Fruit fly (Drosophila melanogaster): ENCODE results near the gene BoYb.
A peak's percentile ranks its signal among the peaks of the same experiment; 100 is the strongest.

Gene BoYb

dm6 chr3L:22868070-22868469 lies 33.6 kb upstream of the BoYb start, which contains the start of gene EMC4 (continued):
- TF ChIP-seq HLH3B (GFP tag; IDR thresholded peaks at IDR 0.05) (no peak; the same call in 1 of the 2 replicates), ham (GFP tag; IDR thresholded peaks at IDR 0.05) (no peak), Lim3 (GFP tag; IDR thresholded peaks at IDR 0.05) (no peak), Eip74EF (GFP tag; optimal IDR thresholded peaks at IDR 0.05) (no peak), ind (GFP tag; optimal IDR thresholded peaks at IDR 0.05) (peak; percentile 46), CG10274 (GFP tag; optimal IDR thresholded peaks at IDR 0.05) (no peak), kay (GFP tag; optimal IDR thresholded peaks at IDR 0.05) (peak; percentile 44), CG11696 (GFP tag; IDR thresholded peaks at IDR 0.05) (no peak), CG11504 (tag; optimal IDR thresholded peaks at IDR 0.05) (peak; percentile 29), jumu (GFP tag; optimal IDR thresholded peaks at IDR 0.05) (peak; percentile 23), corto (GFP tag; optimal IDR thresholded peaks at IDR 0.05) (peak; percentile 54), lbe (GFP tag; optimal IDR thresholded peaks at IDR 0.05) (peak; percentile 80), schlank (tag; optimal IDR thresholded peaks at IDR 0.05) (no peak), CG31388 (GFP tag; optimal IDR thresholded peaks at IDR 0.05) (no peak), CG13624 (GFP tag; optimal IDR thresholded peaks at IDR 0.05) (peak; percentile 72), chif (GFP tag; optimal IDR thresholded peaks at IDR 0.05) (peak; percentile 22 to 51), toy (GFP tag; IDR thresholded peaks at IDR 0.05) (no peak), inv (GFP tag; IDR thresholded peaks at IDR 0.05; ENCODE audit: partially characterized antibody) (peak; percentile 41; the same call in 1 of the 2 replicates), zfh1 (GFP tag; IDR thresholded peaks at IDR 0.05) (peak; percentile 59; the same call in 1 of the 3 replicates), CTCF (GFP tag; optimal IDR thresholded peaks at IDR 0.05) (peak; percentile 14), CG3163 (GFP tag; optimal IDR thresholded peaks at IDR 0.05) (peak; percentile 39), gcm (GFP tag; optimal IDR thresholded peaks at IDR 0.05) (no peak), Hr78 (GFP tag; optimal IDR thresholded peaks at IDR 0.05) (no peak), CG33557 (GFP tag; optimal IDR thresholded peaks at IDR 0.05) (no peak), CG7357 (GFP tag; IDR thresholded peaks at IDR 0.05) (no peak), CG12744 (GFP tag; optimal IDR thresholded peaks at IDR 0.05) (peak; percentile 38), B-H2 (GFP tag; optimal IDR thresholded peaks at IDR 0.05) (peak; percentile 85), CG30431 (GFP tag; optimal IDR thresholded peaks at IDR 0.05) (no peak), zf30C (GFP tag; optimal IDR thresholded peaks at IDR 0.05) (peak; percentile 64), CG1792 (GFP tag; optimal IDR thresholded peaks at IDR 0.05) (no peak), lab (GFP tag; optimal IDR thresholded peaks at IDR 0.05) (peak; percentile 46), ATbp (GFP tag; optimal IDR thresholded peaks at IDR 0.05) (no peak), CG17912 (GFP tag; optimal IDR thresholded peaks at IDR 0.05) (no peak), Abd-B (GFP tag; optimal IDR thresholded peaks at IDR 0.05) (no peak), CG4707 (GFP tag; optimal IDR thresholded peaks at IDR 0.05) (no peak), CG3065 (GFP tag; optimal IDR thresholded peaks at IDR 0.05) (no peak), Gsc (GFP tag; IDR thresholded peaks at IDR 0.05) (no peak), unc-4 (GFP tag; IDR thresholded peaks at IDR 0.05; ENCODE audit: partially characterized antibody) (peak; percentile 72), vfl (GFP tag; optimal IDR thresholded peaks at IDR 0.05) (peak; percentile 73), dan (GFP tag; IDR thresholded peaks at IDR 0.05) (no peak), CG12104 (GFP tag; optimal IDR thresholded peaks at IDR 0.05) (no peak), grau (tag; optimal IDR thresholded peaks at IDR 0.05) (peak; percentile 43), CG16815 (GFP tag; optimal IDR thresholded peaks at IDR 0.05) (no peak), amos (GFP tag; IDR thresholded peaks at IDR 0.05; ENCODE audit: partially characterized antibody) (peak; percentile 76), Neu2 (GFP tag; optimal IDR thresholded peaks at IDR 0.05; ENCODE audit: borderline replicate concordance) (no peak), Camta (GFP tag; optimal IDR thresholded peaks at IDR 0.05) (no peak)

All from whole organism, embryonic.